Fruit fly (Drosophila melanogaster) whole organism, embryonic: ENCODE results near the gene CG42299.
A peak's percentile ranks its signal among the peaks of the same experiment; 100 is the strongest.

Experiments used
- Atf-2 ChIP-seq: fragments of 200-800 bp; sonication (Bioruptor generic); optimal IDR thresholded peaks from 2 replicates; lab custom pipeline; 2016; ENCODE audit warnings: missing biosample characterization, missing genetic modification characterization
- B-H2 ChIP-seq: fragments of 200-800 bp; sonication (Bioruptor generic); optimal IDR thresholded peaks from 2 replicates; lab custom pipeline; 2018; ENCODE audit warnings: missing biosample characterization, mild to moderate bottlenecking, missing genetic modification characterization
- CG1024 ChIP-seq: fragments of 200-800 bp; sonication (Bioruptor generic); IDR thresholded peaks from 2 replicates; pipeline ENCODE4 v1.3.6; 2022; ENCODE audit warnings: missing biosample characterization, missing genetic modification characterization
- CG10321 ChIP-seq: fragments of 200-800 bp; sonication (Bioruptor generic); IDR thresholded peaks from 2 replicates; pipeline ENCODE4 v1.3.6; 2022; ENCODE audit warnings: missing biosample characterization, missing genetic modification characterization
- CG10431 ChIP-seq: fragments of 200-800 bp; sonication (Bioruptor generic); optimal IDR thresholded peaks from 3 replicates; lab custom pipeline; 2018; ENCODE audit warnings: missing biosample characterization, mild to moderate bottlenecking, missing genetic modification characterization
- CG10979 ChIP-seq: fragments of 200-800 bp; sonication (Bioruptor generic); optimal IDR thresholded peaks from 2 replicates; lab custom pipeline; 2018; ENCODE audit warnings: missing biosample characterization, mild to moderate bottlenecking, missing genetic modification characterization, moderate library complexity
- CG12104 ChIP-seq: fragments of 200-800 bp; sonication (Bioruptor generic); optimal IDR thresholded peaks from 3 replicates; lab custom pipeline; 2016; ENCODE audit warnings: missing biosample characterization, missing genetic modification characterization
- CG14667 ChIP-seq: fragments of 200-800 bp; sonication (Bioruptor generic); IDR thresholded peaks from 2 replicates; pipeline ENCODE4 v1.3.6; 2022; ENCODE audit warnings: missing biosample characterization, missing genetic modification characterization
- CG15696 ChIP-seq: fragments of 200-800 bp; sonication (Bioruptor generic); optimal IDR thresholded peaks from 2 replicates; lab custom pipeline; 2019; ENCODE audit warnings: missing biosample characterization, mild to moderate bottlenecking, missing genetic modification characterization, moderate library complexity
- CG31365 ChIP-seq: fragments of 200-800 bp; sonication (Bioruptor generic); optimal IDR thresholded peaks from 2 replicates; lab custom pipeline; 2018; ENCODE audit warnings: missing biosample characterization, mild to moderate bottlenecking, missing genetic modification characterization
- CG34224 ChIP-seq: fragments of 200-800 bp; sonication (Bioruptor generic); IDR thresholded peaks from 3 replicates; pipeline ENCODE4 v1.3.6; 2022; ENCODE audit warnings: missing biosample characterization, missing genetic modification characterization; ENCODE audit not compliant: partially characterized antibody
- CG4360 ChIP-seq: fragments of 200-800 bp; sonication (Bioruptor generic); IDR thresholded peaks from 2 replicates; pipeline ENCODE4 v1.3.6; 2022; ENCODE audit warnings: missing biosample characterization, missing genetic modification characterization
- CG4424 ChIP-seq: fragments of 200-800 bp; sonication (Bioruptor generic); optimal IDR thresholded peaks from 3 replicates; lab custom pipeline; 2016; ENCODE audit warnings: missing biosample characterization, missing genetic modification characterization
- CG5180 ChIP-seq: fragments of 200-800 bp; sonication (Bioruptor generic); optimal IDR thresholded peaks from 3 replicates; lab custom pipeline; 2017; ENCODE audit warnings: missing biosample characterization, missing genetic modification characterization, mild to moderate bottlenecking, moderate library complexity, missing genetic modification reagents
- CG5245 ChIP-seq: fragments of 200-800 bp; sonication (Bioruptor generic); optimal IDR thresholded peaks from 3 replicates; lab custom pipeline; 2016; ENCODE audit warnings: missing biosample characterization, missing genetic modification characterization
- CG6254 ChIP-seq: fragments of 200-800 bp; sonication (Bioruptor generic); optimal IDR thresholded peaks from 3 replicates; lab custom pipeline; 2017; ENCODE audit warnings: mild to moderate bottlenecking, missing biosample characterization, missing genetic modification reagents, missing genetic modification characterization
- CG6791 ChIP-seq: fragments of 200-800 bp; sonication (Bioruptor generic); IDR thresholded peaks from 3 replicates; pipeline ENCODE4 v1.3.6; 2022; ENCODE audit warnings: missing biosample characterization, missing genetic modification characterization; ENCODE audit not compliant: partially characterized antibody
- CG6813 ChIP-seq: fragments of 200-800 bp; sonication (Bioruptor generic); optimal IDR thresholded peaks from 2 replicates; lab custom pipeline; 2017; ENCODE audit warnings: missing biosample characterization, missing genetic modification characterization, mild to moderate bottlenecking, moderate library complexity, missing genetic modification reagents
- CG9215 ChIP-seq: fragments of 200-800 bp; sonication (Bioruptor generic); IDR thresholded peaks from 2 replicates; pipeline ENCODE4 v1.3.6; 2022; ENCODE audit warnings: missing biosample characterization, missing genetic modification characterization
- CG9437 ChIP-seq: fragments of 200-800 bp; sonication (Bioruptor generic); optimal IDR thresholded peaks from 2 replicates; lab custom pipeline; 2018; ENCODE audit warnings: missing biosample characterization, mild to moderate bottlenecking, missing genetic modification characterization
- H15 ChIP-seq: fragments of 200-800 bp; sonication (Bioruptor generic); IDR thresholded peaks from 3 replicates; pipeline ENCODE4 v1.3.6; 2022; ENCODE audit warnings: missing biosample characterization, missing genetic modification characterization
- Hsf ChIP-seq: fragments of 200-800 bp; sonication (Bioruptor generic); optimal IDR thresholded peaks from 3 replicates; lab custom pipeline; 2016; ENCODE audit warnings: missing biosample characterization, missing genetic modification characterization
- MBD-R2 ChIP-seq: fragments of 200-800 bp; sonication (Bioruptor generic); IDR thresholded peaks from 2 replicates; pipeline ENCODE4 v1.3.6; 2022; ENCODE audit warnings: missing biosample characterization, missing genetic modification characterization
- Oli ChIP-seq: fragments of 200-800 bp; sonication (Bioruptor generic); optimal IDR thresholded peaks from 2 replicates; lab custom pipeline; 2018; ENCODE audit warnings: missing biosample characterization, mild to moderate bottlenecking, missing genetic modification characterization, moderate library complexity
- PHDP ChIP-seq: fragments of 200-800 bp; sonication (Bioruptor generic); optimal IDR thresholded peaks from 3 replicates; lab custom pipeline; 2018; ENCODE audit warnings: missing biosample characterization, mild to moderate bottlenecking, missing genetic modification characterization, moderate library complexity
- Ptx1 ChIP-seq: fragments of 200-800 bp; sonication (Bioruptor generic); IDR thresholded peaks from 2 replicates; pipeline ENCODE4 v1.3.6; 2022; ENCODE audit warnings: missing biosample characterization, missing genetic modification characterization
- TFAM ChIP-seq: fragments of 200-800 bp; sonication (Bioruptor generic); optimal IDR thresholded peaks from 2 replicates; lab custom pipeline; 2017; ENCODE audit warnings: missing biosample characterization, missing genetic modification characterization, inconsistent platforms
- ap ChIP-seq: fragments of 200-800 bp; sonication (Bioruptor generic); IDR thresholded peaks from 2 replicates; pipeline ENCODE4 v1.3.6; 2022; ENCODE audit warnings: missing biosample characterization, missing genetic modification characterization
- ato ChIP-seq: fragments of 200-800 bp; sonication (Bioruptor generic); IDR thresholded peaks from 2 replicates; pipeline ENCODE4 v1.3.6; 2022; ENCODE audit warnings: missing biosample characterization, missing genetic modification characterization; ENCODE audit not compliant: partially characterized antibody
- bcd ChIP-seq: fragments of 200-800 bp; sonication (Bioruptor generic); optimal IDR thresholded peaks from 2 replicates; lab custom pipeline; 2017; ENCODE audit warnings: missing biosample characterization, mild to moderate bottlenecking, missing genetic modification characterization
- bigmax ChIP-seq: fragments of 200-800 bp; sonication (Bioruptor generic); optimal IDR thresholded peaks from 2 replicates; lab custom pipeline; 2018; ENCODE audit warnings: missing biosample characterization, mild to moderate bottlenecking, missing genetic modification characterization
- cg ChIP-seq: fragments of 200-800 bp; sonication (Bioruptor generic); optimal IDR thresholded peaks from 3 replicates; lab custom pipeline; 2019; ENCODE audit warnings: missing biosample characterization, mild to moderate bottlenecking, missing genetic modification characterization, moderate library complexity
- chif ChIP-seq, 2 experiments: fragments of 200-800 bp; sonication (Bioruptor generic); optimal IDR thresholded peaks; 3 replicates each; lab custom pipeline; 2016; ENCODE audit warnings: missing biosample characterization in 2 of 2, missing genetic modification characterization in 2 of 2
- chm ChIP-seq: fragments of 200-800 bp; sonication (Bioruptor generic); IDR thresholded peaks from 2 replicates; pipeline ENCODE4 v1.3.6; 2022; ENCODE audit warnings: missing biosample characterization, missing genetic modification characterization
- danr ChIP-seq: fragments of 200-800 bp; sonication (Bioruptor generic); IDR thresholded peaks from 2 replicates; pipeline ENCODE4 v1.3.6; 2022; ENCODE audit warnings: missing biosample characterization, missing genetic modification characterization
- dmrt99B ChIP-seq: fragments of 200-800 bp; sonication (Bioruptor generic); optimal IDR thresholded peaks from 2 replicates; lab custom pipeline; 2018; ENCODE audit warnings: missing biosample characterization, mild to moderate bottlenecking, missing genetic modification characterization, moderate library complexity
- esg ChIP-seq: fragments of 200-800 bp; sonication (Bioruptor generic); conservative IDR thresholded peaks from 2 replicates; pipeline ENCODE4 v1.3.6; 2022; ENCODE audit warnings: missing biosample characterization, missing genetic modification characterization
- gem ChIP-seq: fragments of 200-800 bp; sonication (Bioruptor generic); optimal IDR thresholded peaks from 2 replicates; lab custom pipeline; 2019; ENCODE audit warnings: missing biosample characterization, mild to moderate bottlenecking, missing genetic modification characterization, moderate library complexity
- grn ChIP-seq: fragments of 200-800 bp; sonication (Bioruptor generic); optimal IDR thresholded peaks from 3 replicates; lab custom pipeline; 2017; ENCODE audit warnings: missing biosample characterization, missing genetic modification characterization
- h ChIP-seq: fragments of >200 bp; optimal IDR thresholded peaks from 2 replicates; lab custom pipeline; 2017
- ham ChIP-seq: fragments of 200-800 bp; sonication (Bioruptor generic); IDR thresholded peaks from 2 replicates; pipeline ENCODE4 v1.3.6; 2022; ENCODE audit warnings: missing biosample characterization, missing genetic modification characterization
- hth ChIP-seq: fragments of >200 bp; optimal IDR thresholded peaks from 2 replicates; lab custom pipeline; 2017; ENCODE audit warnings: inconsistent platforms
- ind ChIP-seq: fragments of 200-800 bp; sonication (Bioruptor generic); optimal IDR thresholded peaks from 3 replicates; lab custom pipeline; 2016; ENCODE audit warnings: missing biosample characterization, missing genetic modification characterization
- knrl ChIP-seq: fragments of 200-800 bp; sonication (Bioruptor generic); IDR thresholded peaks from 3 replicates; pipeline ENCODE4 v1.3.6; 2022; ENCODE audit warnings: missing biosample characterization, missing genetic modification characterization; ENCODE audit not compliant: partially characterized antibody
- nerfin-1 ChIP-seq: fragments of 200-800 bp; sonication (Bioruptor generic); optimal IDR thresholded peaks from 3 replicates; lab custom pipeline; 2019; ENCODE audit warnings: missing biosample characterization, mild to moderate bottlenecking, missing genetic modification characterization, moderate library complexity
- pros ChIP-seq: fragments of 200-800 bp; sonication (Bioruptor generic); optimal IDR thresholded peaks from 3 replicates; lab custom pipeline; 2019; ENCODE audit warnings: missing biosample characterization, mild to moderate bottlenecking, missing genetic modification characterization, moderate library complexity
- salm ChIP-seq: fragments of 200-800 bp; sonication (Bioruptor generic); optimal IDR thresholded peaks from 2 replicates; lab custom pipeline; 2018; ENCODE audit warnings: missing biosample characterization, mild to moderate bottlenecking, missing genetic modification characterization
- sd ChIP-seq: fragments of 200-800 bp; sonication (Bioruptor generic); optimal IDR thresholded peaks from 3 replicates; lab custom pipeline; 2018; ENCODE audit warnings: missing biosample characterization, mild to moderate bottlenecking, missing genetic modification characterization, moderate library complexity
- tgo ChIP-seq: fragments of 200-800 bp; sonication (Bioruptor generic); IDR thresholded peaks from 3 replicates; pipeline ENCODE4 v1.3.6; 2022; ENCODE audit warnings: missing biosample characterization, missing genetic modification characterization
- ttk ChIP-seq: fragments of 200-800 bp; sonication (Bioruptor generic); IDR thresholded peaks from 2 replicates; pipeline ENCODE4 v2.1.2; 2022; ENCODE audit warnings: missing biosample characterization, missing genetic modification characterization
- zen ChIP-seq: fragments of 200-800 bp; sonication (Bioruptor generic); optimal IDR thresholded peaks from 3 replicates; lab custom pipeline; 2018; ENCODE audit warnings: missing biosample characterization, mild to moderate bottlenecking, missing genetic modification characterization, moderate library complexity

The CG42299 gene

dm6 chrX:15579579-15579978 lies 4.1 kb upstream of the CG42299 start (continued):
- TF ChIP-seq CG5180 (peak; percentile 65), CG5245 (GFP tag; lab: Kevin White, UChicago) (peak; percentile 92), CG31365 (tag; lab: Kevin White, UChicago) (peak; percentile 79), Atf-2 (GFP tag; lab: Kevin White, UChicago) (peak; percentile 83), bcd (GFP tag; lab: Kevin White, UChicago) (peak; percentile 91), MBD-R2 (GFP tag; lab: Robert Waterston, UW) (peak; percentile 91), CG34224 (GFP tag; lab: Robert Waterston, UW) (no peak), Oli (tag; lab: Kevin White, UChicago) (peak; percentile 89), pros (GFP tag; lab: Kevin White, UChicago) (no peak), CG6791 (no peak), dmrt99B (tag; lab: Kevin White, UChicago) (peak; percentile 89), CG6813 (GFP tag; lab: Kevin White, UChicago) (peak; percentile 93), CG10431 (GFP tag; lab: Kevin White, UChicago) (peak; percentile 77), ap (GFP tag; lab: Robert Waterston, UW) (peak; percentile 87), sd (tag; lab: Kevin White, UChicago) (peak; percentile 81), tgo (GFP tag; lab: Robert Waterston, UW) (peak; percentile 89), cg (GFP tag; lab: Kevin White, UChicago) (no peak), CG9215 (GFP tag; lab: Robert Waterston, UW) (peak; percentile 97), CG10979 (tag; lab: Kevin White, UChicago) (peak; percentile 88), bigmax (peak; percentile 34), ato (GFP tag; lab: Robert Waterston, UW) (no peak), CG12104 (GFP tag; lab: Kevin White, UChicago) (peak; percentile 86), esg (peak; percentile 92), ttk (GFP tag; lab: Robert Waterston, UW) (peak; percentile 82), Ptx1 (GFP tag; lab: Robert Waterston, UW) (peak; percentile 90), CG1024 (peak; percentile 83), grn (GFP tag; lab: Kevin White, UChicago) (no peak), knrl (no peak), TFAM (GFP tag; lab: Kevin White, UChicago) (peak; percentile 27), h (lab: Kevin White, UChicago) (no peak), CG10321 (GFP tag; lab: Robert Waterston, UW) (peak; percentile 71), gem (tag; lab: Kevin White, UChicago) (peak; percentile 91), salm (peak; percentile 75), CG4360 (GFP tag; lab: Robert Waterston, UW) (peak; percentile 59), CG14667 (peak; percentile 90), H15 (peak; percentile 90), B-H2 (peak; percentile 87), CG4424 (GFP tag; lab: Kevin White, UChicago) (peak; percentile 87), nerfin-1 (tag; lab: Kevin White, UChicago) (peak; percentile 73), CG6254 (GFP tag; lab: Kevin White, UChicago) (peak; percentile 82), danr (GFP tag; lab: Robert Waterston, UW) (peak; percentile 71), PHDP (peak; percentile 90), chm (GFP tag; lab: Robert Waterston, UW) (peak; percentile 91), chif (GFP tag; optimal IDR thresholded peaks at IDR 0.05; lab: Kevin White, UChicago) (peak; percentile 90 to 92), CG9437 (GFP tag; lab: Kevin White, UChicago) (peak; percentile 64), zen (tag; lab: Kevin White, UChicago) (peak; percentile 84), CG15696 (tag; lab: Kevin White, UChicago) (peak; percentile 89), hth (lab: Kevin White, UChicago) (no peak), ind (GFP tag; lab: Kevin White, UChicago) (peak; percentile 94), ham (GFP tag; lab: Robert Waterston, UW) (peak; percentile 69), Hsf (GFP tag; lab: Kevin White, UChicago) (peak; percentile 90)
